Worm (Caenorhabditis elegans) whole organism, mixed stage, embryonic: Measurements from ENCODE around the gene M28.4.

Experiments used
- blmp-1 ChIP-seq: fragments of 150-350 bp; optimal IDR thresholded peaks from 2 replicates; lab custom pipeline; 2014; ENCODE audit warnings: missing biosample characterization, missing genetic modification characterization
- ces-1 ChIP-seq: fragments of 150-350 bp; optimal IDR thresholded peaks from 2 replicates; lab custom pipeline; 2014; ENCODE audit warnings: missing biosample characterization, missing genetic modification reagents, missing genetic modification characterization
- mab-5 ChIP-seq: fragments of 150-350 bp; optimal IDR thresholded peaks from 2 replicates; lab custom pipeline; 2014; ENCODE audit warnings: missing biosample characterization, missing genetic modification characterization
- nhr-237 ChIP-seq: fragments of 150-350 bp; optimal IDR thresholded peaks from 2 replicates; lab custom pipeline; 2014; ENCODE audit warnings: missing biosample characterization, missing genetic modification characterization
- sem-2 ChIP-seq: fragments of 200-800 bp; sonication (Bioruptor generic); optimal IDR thresholded peaks from 2 replicates; lab custom pipeline; 2018; ENCODE audit warnings: mild to moderate bottlenecking, missing genetic modification characterization, missing compliant biosample characterization
- snpc-4 ChIP-seq: fragments of 150-350 bp; optimal IDR thresholded peaks from 2 replicates; lab custom pipeline; 2014; ENCODE audit warnings: missing biosample characterization, missing genetic modification characterization
- unc-62 ChIP-seq: fragments of 150-350 bp; optimal IDR thresholded peaks from 2 replicates; lab custom pipeline; 2014; ENCODE audit warnings: missing biosample characterization, missing genetic modification reagents, missing genetic modification characterization

DNA sequence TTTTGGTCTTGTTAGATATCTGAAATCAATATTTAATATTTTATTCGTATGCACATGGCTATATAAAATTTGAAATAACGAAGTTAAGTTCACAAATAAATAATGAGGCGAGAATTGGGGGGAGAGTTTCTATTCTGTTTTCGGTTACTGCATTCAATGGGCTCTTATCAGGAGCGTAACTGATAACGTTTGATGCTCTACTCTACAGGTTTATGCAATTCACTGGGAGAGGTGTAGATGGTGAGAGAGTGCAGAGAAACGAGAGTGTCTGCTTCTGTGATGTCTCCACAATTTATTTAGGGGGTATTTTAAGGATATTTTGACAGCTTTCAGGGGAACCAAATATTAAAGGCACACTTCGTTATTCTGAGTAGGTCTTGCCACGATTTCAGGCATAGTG is 48.7 kb upstream of the M28.4 start, which contains the start of gene C14A4.6:
- TF ChIP-seq ces-1 (GFP tag; lab: Kevin White, UChicago) (no peak), mab-5 (no peak), snpc-4 (tag; lab: Kevin White, UChicago) (no peak), unc-62 (GFP tag; lab: Kevin White, UChicago) (no peak), nhr-237 (tag; lab: Kevin White, UChicago) (no peak), blmp-1 (tag; lab: Kevin White, UChicago) (no peak), sem-2 (GFP tag; lab: Kevin White, UChicago) (no peak)
